Worm (Caenorhabditis elegans): ENCODE measurements around the gene C26B9.5.

- TF ChIP-seq ztf-4 (tag; optimal IDR thresholded peaks at IDR 0.05) (no peak), lsy-2 (tag; optimal IDR thresholded peaks at IDR 0.05) (no peak), mdl-1 (tag; optimal IDR thresholded peaks at IDR 0.05) (no peak), ztf-11 (tag; optimal IDR thresholded peaks at IDR 0.05) (no peak), gmeb-1 (tag; optimal IDR thresholded peaks at IDR 0.05) (no peak), nhr-23 (tag; optimal IDR thresholded peaks at IDR 0.05) (no peak), dmd-4 (tag; optimal IDR thresholded peaks at IDR 0.05) (no peak), elt-1 (tag; optimal IDR thresholded peaks at IDR 0.05) (no peak), R02D3.7 (tag; optimal IDR thresholded peaks at IDR 0.05) (no peak)
Observed at ce11 chrX:5344287-5344686, 15.0 kb downstream of the C26B9.5 start, which contains the start of gene C26B9.1.
